Fruit fly (Drosophila melanogaster) whole organism, prepupa: ENCODE results near the gene CG3630.

Experiments used
- Blimp-1 ChIP-seq: fragments of 200-800 bp; sonication (Bioruptor generic); optimal IDR thresholded peaks from 3 replicates; lab custom pipeline; 2017; ENCODE audit warnings: missing biosample characterization, missing genetic modification characterization, mild to moderate bottlenecking, moderate library complexity, missing genetic modification reagents
- CG10631 ChIP-seq: fragments of 200-800 bp; sonication (Bioruptor generic); optimal IDR thresholded peaks from 2 replicates; lab custom pipeline; 2016; ENCODE audit warnings: missing biosample characterization, missing genetic modification characterization
- CG10669 ChIP-seq: fragments of 200-800 bp; sonication (Bioruptor generic); optimal IDR thresholded peaks from 3 replicates; lab custom pipeline; 2018; ENCODE audit warnings: missing biosample characterization, mild to moderate bottlenecking, missing genetic modification characterization, moderate library complexity
- CG11294 ChIP-seq: fragments of 200-800 bp; sonication (Bioruptor generic); IDR thresholded peaks from 2 replicates; pipeline ENCODE4 v1.3.6; 2022; ENCODE audit warnings: missing biosample characterization, missing genetic modification characterization
- CG11762 ChIP-seq: fragments of 200-800 bp; sonication (Bioruptor generic); optimal IDR thresholded peaks from 3 replicates; lab custom pipeline; 2016; ENCODE audit warnings: missing biosample characterization, missing genetic modification characterization; ENCODE audit not compliant: insufficient read depth
- CG1621 ChIP-seq: fragments of 200-800 bp; sonication (Bioruptor generic); optimal IDR thresholded peaks from 3 replicates; lab custom pipeline; 2018; ENCODE audit warnings: missing biosample characterization, mild to moderate bottlenecking, missing genetic modification characterization
- CG16779 ChIP-seq: fragments of 200-800 bp; sonication (Bioruptor generic); optimal IDR thresholded peaks from 3 replicates; lab custom pipeline; 2017; ENCODE audit warnings: missing biosample characterization, mild to moderate bottlenecking, missing genetic modification characterization
- CG31627 ChIP-seq: fragments of 200-800 bp; sonication (Bioruptor generic); optimal IDR thresholded peaks from 3 replicates; lab custom pipeline; 2016; ENCODE audit warnings: missing biosample characterization, missing genetic modification characterization
- CG32006 ChIP-seq: fragments of 200-800 bp; sonication (Bioruptor generic); optimal IDR thresholded peaks from 3 replicates; lab custom pipeline; 2017; ENCODE audit warnings: missing biosample characterization, mild to moderate bottlenecking, missing genetic modification characterization
- CG34406 ChIP-seq: fragments of 200-800 bp; sonication (Bioruptor generic); optimal IDR thresholded peaks from 3 replicates; lab custom pipeline; 2016; ENCODE audit warnings: missing biosample characterization, missing genetic modification characterization
- CG3919 ChIP-seq: fragments of 200-800 bp; sonication (Bioruptor generic); optimal IDR thresholded peaks from 3 replicates; lab custom pipeline; 2016; ENCODE audit warnings: missing biosample characterization, missing genetic modification characterization
- CG4318 ChIP-seq: fragments of 200-800 bp; sonication (Bioruptor generic); optimal IDR thresholded peaks from 3 replicates; lab custom pipeline; 2017; ENCODE audit warnings: missing biosample characterization, mild to moderate bottlenecking, missing genetic modification characterization
- CG6792 ChIP-seq: fragments of 200-800 bp; sonication (Bioruptor generic); optimal IDR thresholded peaks from 3 replicates; lab custom pipeline; 2016; ENCODE audit warnings: missing biosample characterization, missing genetic modification characterization
- CG6808 ChIP-seq: fragments of 200-800 bp; sonication (Bioruptor generic); optimal IDR thresholded peaks from 3 replicates; lab custom pipeline; 2017; ENCODE audit warnings: missing biosample characterization, missing genetic modification characterization, mild to moderate bottlenecking, moderate library complexity, missing genetic modification reagents
- CG7368 ChIP-seq: fragments of 200-800 bp; sonication (Bioruptor generic); optimal IDR thresholded peaks from 3 replicates; lab custom pipeline; 2016; ENCODE audit warnings: missing biosample characterization, missing genetic modification characterization
- CG8119 ChIP-seq: fragments of 200-800 bp; sonication (Bioruptor generic); IDR thresholded peaks from 3 replicates; pipeline ENCODE4 v1.3.6; 2022; ENCODE audit warnings: missing biosample characterization, missing genetic modification characterization
- CG8319 ChIP-seq: fragments of 200-800 bp; sonication (Bioruptor generic); optimal IDR thresholded peaks from 3 replicates; lab custom pipeline; 2016; ENCODE audit warnings: missing biosample characterization, missing genetic modification characterization
- CG8632 ChIP-seq: fragments of 200-800 bp; sonication (Bioruptor generic); optimal IDR thresholded peaks from 3 replicates; lab custom pipeline; 2016; ENCODE audit warnings: missing biosample characterization, missing genetic modification characterization
- Eip75B ChIP-seq: fragments of 200-800 bp; sonication (Bioruptor generic); optimal IDR thresholded peaks from 3 replicates; lab custom pipeline; 2016; ENCODE audit warnings: missing biosample characterization, missing genetic modification characterization
- Eip78C ChIP-seq: fragments of 200-800 bp; sonication (Bioruptor generic); peaks from one replicate; lab custom pipeline; 2016; ENCODE audit warnings: missing biosample characterization, missing genetic modification characterization
- Eip93F ChIP-seq: fragments of 200-800 bp; sonication (Bioruptor generic); optimal IDR thresholded peaks from 2 replicates; lab custom pipeline; 2016; ENCODE audit warnings: missing biosample characterization, mild to moderate bottlenecking, missing genetic modification characterization
- Ets21C ChIP-seq: fragments of 200-800 bp; sonication (Bioruptor generic); optimal IDR thresholded peaks from 3 replicates; lab custom pipeline; 2016; ENCODE audit warnings: missing biosample characterization, missing genetic modification characterization
- Ets96B ChIP-seq: fragments of 200-800 bp; optimal IDR thresholded peaks from 2 replicates; lab custom pipeline; 2019; ENCODE audit warnings: missing biosample characterization, mild to moderate bottlenecking, missing genetic modification characterization, moderate library complexity
- Gug ChIP-seq: fragments of 200-800 bp; sonication (Bioruptor generic); IDR thresholded peaks from 2 replicates; pipeline ENCODE4 v1.3.6; 2022; ENCODE audit warnings: missing biosample characterization, missing genetic modification characterization
- Hr38 ChIP-seq: sonication (Bioruptor generic); optimal IDR thresholded peaks from 2 replicates; lab custom pipeline; 2016; ENCODE audit warnings: missing biosample characterization, missing genetic modification characterization
- Hr39 ChIP-seq: fragments of 200-800 bp; sonication (Bioruptor generic); optimal IDR thresholded peaks from 2 replicates; lab custom pipeline; 2016; ENCODE audit warnings: missing biosample characterization, missing genetic modification characterization
- Hr4 ChIP-seq: fragments of 200-800 bp; sonication (Bioruptor generic); optimal IDR thresholded peaks from 3 replicates; lab custom pipeline; 2016; ENCODE audit warnings: missing biosample characterization, missing genetic modification characterization
- Lpt ChIP-seq: fragments of 200-800 bp; sonication (Bioruptor generic); optimal IDR thresholded peaks from 3 replicates; lab custom pipeline; 2016; ENCODE audit warnings: missing biosample characterization, missing genetic modification characterization
- Met ChIP-seq: fragments of 200-800 bp; sonication (Bioruptor generic); optimal IDR thresholded peaks from 3 replicates; lab custom pipeline; 2016; ENCODE audit warnings: missing biosample characterization, missing genetic modification characterization
- OdsH ChIP-seq: fragments of 200-800 bp; sonication (Bioruptor generic); optimal IDR thresholded peaks from 3 replicates; lab custom pipeline; 2016; ENCODE audit warnings: missing biosample characterization, missing genetic modification characterization
- Smox ChIP-seq: fragments of 200-800 bp; sonication (Bioruptor generic); optimal IDR thresholded peaks from 3 replicates; lab custom pipeline; 2016; ENCODE audit warnings: missing biosample characterization, missing genetic modification characterization
- Sox102F ChIP-seq: fragments of 200-800 bp; sonication (Bioruptor generic); optimal IDR thresholded peaks from 2 replicates; lab custom pipeline; 2016; ENCODE audit warnings: missing biosample characterization, mild to moderate bottlenecking, missing genetic modification characterization
- Sox14 ChIP-seq: fragments of 200-800 bp; sonication (Bioruptor generic); optimal IDR thresholded peaks from 3 replicates; lab custom pipeline; 2016; ENCODE audit warnings: missing biosample characterization, missing genetic modification characterization
- Sox15 ChIP-seq: fragments of 200-800 bp; sonication (Bioruptor generic); optimal IDR thresholded peaks from 3 replicates; lab custom pipeline; 2016; ENCODE audit warnings: missing biosample characterization, missing genetic modification characterization
- achi ChIP-seq: fragments of 200-800 bp; sonication (Bioruptor generic); optimal IDR thresholded peaks from 3 replicates; lab custom pipeline; 2016; ENCODE audit warnings: missing biosample characterization, missing genetic modification characterization
- acj6 ChIP-seq: fragments of 200-800 bp; sonication (Bioruptor generic); optimal IDR thresholded peaks from 3 replicates; lab custom pipeline; 2016; ENCODE audit warnings: missing biosample characterization, missing genetic modification characterization
- cyc ChIP-seq: fragments of 200-800 bp; sonication (Bioruptor generic); optimal IDR thresholded peaks from 3 replicates; lab custom pipeline; 2016; ENCODE audit warnings: missing biosample characterization, missing genetic modification characterization
- dac ChIP-seq: fragments of 200-800 bp; sonication (Bioruptor generic); optimal IDR thresholded peaks from 2 replicates; lab custom pipeline; 2017; ENCODE audit warnings: missing biosample characterization, mild to moderate bottlenecking, missing genetic modification characterization
- dsx ChIP-seq: fragments of 200-800 bp; optimal IDR thresholded peaks from 3 replicates; lab custom pipeline; 2019; ENCODE audit warnings: missing biosample characterization, mild to moderate bottlenecking, missing genetic modification characterization, moderate library complexity; ENCODE audit not compliant: poor library complexity, severe bottlenecking
- esn ChIP-seq: fragments of 200-800 bp; sonication (Bioruptor generic); optimal IDR thresholded peaks from 2 replicates; lab custom pipeline; 2016; ENCODE audit warnings: missing biosample characterization, mild to moderate bottlenecking, missing genetic modification characterization, moderate library complexity
- fd59A ChIP-seq: fragments of 200-800 bp; sonication (Bioruptor generic); optimal IDR thresholded peaks from 2 replicates; lab custom pipeline; 2017; ENCODE audit warnings: missing biosample characterization, mild to moderate bottlenecking, missing genetic modification characterization, missing genetic modification reagents
- fd85E ChIP-seq: fragments of 200-800 bp; sonication (Bioruptor generic); optimal IDR thresholded peaks from 3 replicates; lab custom pipeline; 2016; ENCODE audit warnings: missing biosample characterization, missing genetic modification characterization
- fkh ChIP-seq: fragments of 200-800 bp; sonication (Bioruptor generic); optimal IDR thresholded peaks from 3 replicates; lab custom pipeline; 2017; ENCODE audit warnings: missing biosample characterization, mild to moderate bottlenecking, missing genetic modification characterization, moderate library complexity
- lz ChIP-seq: fragments of 200-800 bp; sonication (Bioruptor generic); optimal IDR thresholded peaks from 3 replicates; lab custom pipeline; 2016; ENCODE audit warnings: missing biosample characterization, missing genetic modification characterization
- net ChIP-seq: fragments of 200-800 bp; sonication (Bioruptor generic); optimal IDR thresholded peaks from 3 replicates; lab custom pipeline; 2016; ENCODE audit warnings: missing biosample characterization, missing genetic modification characterization
- pdm3 ChIP-seq: fragments of 200-800 bp; sonication (Bioruptor generic); optimal IDR thresholded peaks from 3 replicates; lab custom pipeline; 2016; ENCODE audit warnings: missing biosample characterization, missing genetic modification characterization
- salr ChIP-seq, 2 experiments: fragments of 200-800 bp; sonication (Bioruptor generic); optimal IDR thresholded peaks; 3 replicates each; lab custom pipeline; 2016 to 2018; ENCODE audit warnings: missing biosample characterization in 2 of 2, missing genetic modification characterization in 2 of 2, mild to moderate bottlenecking in 1 of 2
- spab ChIP-seq: fragments of 200-800 bp; sonication (Bioruptor generic); optimal IDR thresholded peaks from 2 replicates; lab custom pipeline; 2017; ENCODE audit warnings: missing biosample characterization, mild to moderate bottlenecking, missing genetic modification characterization, missing genetic modification reagents
- ss ChIP-seq, 2 experiments: fragments of 200-800 bp; sonication (Bioruptor generic); optimal IDR thresholded peaks; 2 replicates in 1 of 2; 3 replicates in 1 of 2; lab custom pipeline; 2017 to 2018; ENCODE audit warnings: mild to moderate bottlenecking in 2 of 2, missing biosample characterization in 2 of 2, missing genetic modification characterization in 2 of 2, moderate library complexity in 1 of 2
- svp ChIP-seq: fragments of 200-800 bp; sonication (Bioruptor generic); peaks from one replicate; lab custom pipeline; 2016; ENCODE audit warnings: missing biosample characterization, missing genetic modification characterization
- topi ChIP-seq: fragments of 200-800 bp; sonication (Bioruptor generic); optimal IDR thresholded peaks from 3 replicates; lab custom pipeline; 2016; ENCODE audit warnings: missing biosample characterization, missing genetic modification characterization

Gene CG3630

DNA sequence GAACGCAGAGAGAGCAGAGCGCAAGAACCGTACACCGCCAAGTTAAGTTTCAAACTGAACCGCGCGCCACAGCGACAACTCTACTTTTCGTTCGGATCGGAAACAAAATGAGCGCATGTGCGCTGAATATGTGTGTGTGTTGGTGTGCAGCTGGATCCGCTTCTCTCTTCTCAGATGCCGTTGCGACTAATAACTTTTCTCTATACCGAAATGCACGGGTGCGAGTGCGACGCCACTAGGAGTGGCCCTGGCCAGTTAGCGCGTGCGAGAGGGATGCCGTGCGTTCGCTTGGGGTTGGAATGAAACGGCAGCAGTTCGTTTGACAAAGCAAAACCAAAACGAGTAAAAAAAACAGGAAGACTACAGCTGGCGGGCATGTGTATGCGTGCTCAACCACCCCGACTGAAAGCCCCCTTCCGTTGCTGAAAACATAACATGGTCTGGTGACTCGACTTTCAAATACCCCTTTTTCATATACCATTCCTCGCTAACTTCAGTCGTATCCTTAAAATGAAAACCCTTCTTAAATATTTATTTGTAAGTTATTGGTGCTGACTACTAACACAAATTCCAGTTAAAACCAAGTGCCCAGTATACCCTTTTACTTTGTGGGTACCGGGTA is 25.1 kb upstream of the CG3630 start:
- TF ChIP-seq Ets21C (GFP tag; lab: Kevin White, UChicago) = peak; percentile 99
- peak; percentile 99 for TF ChIP-seq CG1621 (tag; lab: Kevin White, UChicago)
- TF ChIP-seq CG6792 (GFP tag; lab: Kevin White, UChicago) = peak; percentile 100
- peak; percentile 99 for TF ChIP-seq spab (GFP tag; lab: Kevin White, UChicago)
- TF ChIP-seq CG4318 (GFP tag; lab: Kevin White, UChicago) = peak; percentile 99
- peak; percentile 100 for TF ChIP-seq Ets96B (tag; lab: Kevin White, UChicago)
- TF ChIP-seq Met (GFP tag; lab: Kevin White, UChicago) = peak; percentile 100
- TF ChIP-seq Blimp-1 (GFP tag; lab: Kevin White, UChicago) = peak; percentile 96
- TF ChIP-seq svp (GFP tag; lab: Kevin White, UChicago) = peak; percentile 100
- peak; percentile 100 for TF ChIP-seq CG3919 (GFP tag; lab: Kevin White, UChicago)
- peak; percentile 96 to 100 for TF ChIP-seq salr (GFP tag; optimal IDR thresholded peaks at IDR 0.05; lab: Kevin White, UChicago)
- TF ChIP-seq CG8632 (GFP tag; lab: Kevin White, UChicago) = peak; percentile 99
- TF ChIP-seq ss (GFP tag; optimal IDR thresholded peaks at IDR 0.05; lab: Kevin White, UChicago) = peak; percentile 99
- peak; percentile 100 for TF ChIP-seq acj6 (GFP tag; lab: Kevin White, UChicago)
- peak; percentile 100 for TF ChIP-seq topi
- peak; percentile 100 for TF ChIP-seq fd59A
- TF ChIP-seq OdsH = peak; percentile 100
- peak; percentile 100 for TF ChIP-seq Hr39 (GFP tag; lab: Kevin White, UChicago)
- peak; percentile 100 for TF ChIP-seq Sox15 (GFP tag; lab: Kevin White, UChicago)
- peak; percentile 99 for TF ChIP-seq achi (GFP tag; lab: Kevin White, UChicago)
- TF ChIP-seq fkh = peak; percentile 99
- peak; percentile 100 for TF ChIP-seq pdm3 (GFP tag; lab: Kevin White, UChicago)
- peak; percentile 100 for TF ChIP-seq cyc (GFP tag; lab: Kevin White, UChicago)
- TF ChIP-seq CG10631 (GFP tag; lab: Kevin White, UChicago) = peak; percentile 100
- TF ChIP-seq CG31627 (GFP tag; lab: Kevin White, UChicago) = peak; percentile 100
- TF ChIP-seq CG8319 = peak; percentile 99
- peak; percentile 100 for TF ChIP-seq Gug
- TF ChIP-seq esn (GFP tag; lab: Kevin White, UChicago) = peak; percentile 99
- peak; percentile 99 for TF ChIP-seq Smox
- peak; percentile 99 for TF ChIP-seq dsx (GFP tag; lab: Kevin White, UChicago)
- peak; percentile 100 for TF ChIP-seq Lpt
- TF ChIP-seq CG8119 (GFP tag; lab: Robert Waterston, UW) = peak; percentile 100
- peak; percentile 98 for TF ChIP-seq CG16779 (tag; lab: Kevin White, UChicago)
- TF ChIP-seq CG11294 (GFP tag; lab: Robert Waterston, UW) = peak; percentile 100
- peak; percentile 99 for TF ChIP-seq dac (GFP tag; lab: Kevin White, UChicago)
- TF ChIP-seq CG7368 (GFP tag; lab: Kevin White, UChicago) = peak; percentile 99
- peak; percentile 99 for TF ChIP-seq net (GFP tag; lab: Kevin White, UChicago)
- peak; percentile 100 for TF ChIP-seq Sox14 (GFP tag; lab: Kevin White, UChicago)
- peak; percentile 99 for TF ChIP-seq CG11762 (GFP tag; lab: Kevin White, UChicago)
- TF ChIP-seq lz = peak; percentile 100
- peak; percentile 100 for TF ChIP-seq CG32006 (GFP tag; lab: Kevin White, UChicago)
- TF ChIP-seq CG6808 (GFP tag; lab: Kevin White, UChicago) = peak; percentile 98
- TF ChIP-seq Hr4 (GFP tag; lab: Kevin White, UChicago) = peak; percentile 100
- TF ChIP-seq CG10669 (GFP tag; lab: Kevin White, UChicago) = peak; percentile 99
- peak; percentile 98 for TF ChIP-seq fd85E (GFP tag; lab: Kevin White, UChicago)
- peak; percentile 99 for TF ChIP-seq CG34406 (GFP tag; lab: Kevin White, UChicago)
- peak; percentile 100 for TF ChIP-seq Eip93F (GFP tag; lab: Kevin White, UChicago)
- TF ChIP-seq Hr38 (GFP tag; lab: Kevin White, UChicago) = peak; percentile 95
- peak; percentile 99 for TF ChIP-seq Eip75B (GFP tag; lab: Kevin White, UChicago)
- TF ChIP-seq Sox102F (GFP tag; lab: Kevin White, UChicago) = peak; percentile 99
- peak; percentile 100 for TF ChIP-seq Eip78C (GFP tag; lab: Kevin White, UChicago)
